Fruit fly (Drosophila melanogaster): ENCODE measurements around the gene CG9662.

Gene CG9662

DNA sequence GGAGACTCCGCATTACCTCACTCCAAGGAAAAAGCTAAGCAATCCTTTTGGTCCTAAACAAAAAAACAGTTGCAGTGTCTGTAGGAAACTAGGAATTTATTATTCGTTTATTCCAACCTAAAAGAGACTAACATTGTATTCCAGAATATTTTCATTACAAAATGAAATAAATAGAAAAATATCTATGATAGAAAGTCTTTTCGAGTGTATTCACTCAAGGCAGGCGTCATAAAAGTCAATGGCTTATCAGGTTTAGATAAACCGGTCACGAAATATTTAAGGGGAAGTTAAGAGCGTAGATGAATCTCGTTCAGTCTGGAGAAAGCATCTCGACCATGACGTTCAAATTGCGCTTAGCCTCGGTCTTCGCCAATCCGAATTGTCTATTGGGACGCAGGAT is 45.9 kb downstream of the CG9662 start, which contains the start of gene CG3285:
TSS of gene CG3285 (plus strand) at position 301 of the 400 bp plus-strand sequence.
- TF ChIP-seq sv (GFP tag; optimal IDR thresholded peaks at IDR 0.05) (no peak), ey (GFP tag; optimal IDR thresholded peaks at IDR 0.05) (no peak), N (GFP tag; optimal IDR thresholded peaks at IDR 0.05) (no peak), Sp1 (GFP tag; optimal IDR thresholded peaks at IDR 0.05) (no peak), dsf (GFP tag; optimal IDR thresholded peaks at IDR 0.05; ENCODE audit: borderline replicate concordance) (no peak), fru (GFP tag; optimal IDR thresholded peaks at IDR 0.05) (no peak), sage (GFP tag; optimal IDR thresholded peaks at IDR 0.05) (no peak), dl (GFP tag; optimal IDR thresholded peaks at IDR 0.05; ENCODE audit: insufficient read depth in 1 of 2, partially characterized antibody in 2 of 2) (no peak), Mio (GFP tag; optimal IDR thresholded peaks at IDR 0.05) (no peak), Dif (GFP tag; optimal IDR thresholded peaks at IDR 0.05; ENCODE audit: partially characterized antibody) (no peak), Rel (GFP tag; optimal IDR thresholded peaks at IDR 0.05) (no peak), Rel (tag; optimal IDR thresholded peaks at IDR 0.05) (no peak)

DNA sequence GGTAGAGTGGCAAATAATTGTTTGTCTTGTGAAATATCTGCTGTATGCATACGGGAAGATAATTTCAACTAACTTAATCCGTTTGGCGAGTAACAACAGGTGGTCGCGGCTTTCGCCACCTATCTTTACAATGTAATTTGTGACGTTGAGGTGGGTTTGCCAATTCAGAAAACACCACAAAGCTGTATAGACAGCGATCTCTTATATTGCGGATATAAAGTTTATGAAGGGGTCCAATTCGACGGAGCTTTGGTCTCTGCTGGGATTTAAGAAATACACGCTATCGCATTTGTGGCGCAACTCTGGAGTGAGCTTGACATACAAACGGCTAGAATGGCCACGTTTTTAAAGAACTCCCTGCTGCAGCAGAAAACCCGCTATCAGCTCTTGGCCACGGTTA is 48.9 kb downstream of the CG9662 start, which contains the start of gene CG33282:
TSS of gene CG33282 (plus strand) at position 301 of the 400 bp plus-strand sequence.
- no peak for TF ChIP-seq woc (GFP tag; optimal IDR thresholded peaks at IDR 0.05)
- TF ChIP-seq Sp1 (GFP tag; optimal IDR thresholded peaks at IDR 0.05): no peak

Data from whole organism, wandering third instar larva.